Worm (Caenorhabditis elegans) whole organism, early embryonic: ENCODE measurements around the gene hrg-5.

ENCODE experiments used
- B0310.2 ChIP-seq: sonication (generic microtip); optimal IDR thresholded peaks from 2 replicates; lab custom pipeline; 2016; ENCODE audit warnings: mild to moderate bottlenecking, missing genetic modification characterization, missing compliant biosample characterization
- F13C5.2 ChIP-seq: sonication (generic microtip); optimal IDR thresholded peaks from 2 replicates; lab custom pipeline; 2017; ENCODE audit warnings: mild to moderate bottlenecking, missing genetic modification characterization, inconsistent platforms, missing compliant biosample characterization
- aly-1 ChIP-seq: sonication (generic microtip); optimal IDR thresholded peaks from 2 replicates; lab custom pipeline; 2016; ENCODE audit warnings: missing genetic modification characterization, missing compliant biosample characterization
- ama-1 ChIP-seq: fragments of 150-350 bp; optimal IDR thresholded peaks from 2 replicates; lab custom pipeline; 2014
- ceh-13 ChIP-seq: fragments of 200-800 bp; sonication (Bioruptor generic); optimal IDR thresholded peaks from 2 replicates; lab custom pipeline; 2018; ENCODE audit warnings: mild to moderate bottlenecking, missing genetic modification characterization, missing compliant biosample characterization
- ceh-36 ChIP-seq: sonication (generic microtip); optimal IDR thresholded peaks from 2 replicates; lab custom pipeline; 2016; ENCODE audit warnings: missing genetic modification characterization, inconsistent platforms, missing compliant biosample characterization
- ets-7 ChIP-seq: sonication (generic microtip); optimal IDR thresholded peaks from 2 replicates; lab custom pipeline; 2016; ENCODE audit warnings: missing genotype, missing genetic modification characterization, missing compliant biosample characterization
- flt-1 ChIP-seq: fragments of 200-800 bp; sonication (Bioruptor generic); IDR thresholded peaks from 2 replicates; pipeline ENCODE4 v1.3.6; 2022; ENCODE audit warnings: missing genetic modification characterization, missing compliant biosample characterization
- hmbx-1 ChIP-seq: sonication (generic microtip); optimal IDR thresholded peaks from 2 replicates; lab custom pipeline; 2016; ENCODE audit warnings: mild to moderate bottlenecking, missing genetic modification characterization, missing compliant biosample characterization
- hmg-4 ChIP-seq: fragments of 200-800 bp; sonication (Bioruptor generic); optimal IDR thresholded peaks from 2 replicates; lab custom pipeline; 2018; ENCODE audit warnings: mild to moderate bottlenecking, missing genetic modification characterization, missing compliant biosample characterization
- hnd-1 ChIP-seq: sonication (generic microtip); optimal IDR thresholded peaks from 2 replicates; lab custom pipeline; 2016; ENCODE audit warnings: missing genetic modification characterization, missing compliant biosample characterization
- pes-1 ChIP-seq: fragments of 200-800 bp; sonication (Bioruptor generic); IDR thresholded peaks from 2 replicates; pipeline ENCODE4 v1.3.6; 2022; ENCODE audit warnings: missing genetic modification reagents, missing genetic modification characterization, missing compliant biosample characterization
- scrt-1 ChIP-seq: fragments of 200-800 bp; sonication (Bioruptor generic); IDR thresholded peaks from 2 replicates; pipeline ENCODE4 v1.3.6; 2022; ENCODE audit warnings: missing genetic modification characterization, missing compliant biosample characterization
- sea-1 ChIP-seq: fragments of 200-800 bp; sonication (Bioruptor generic); conservative IDR thresholded peaks from 2 replicates; pipeline ENCODE4 v1.3.6; 2022; ENCODE audit warnings: missing genetic modification characterization, missing compliant biosample characterization
- tbx-11 ChIP-seq: fragments of 200-800 bp; sonication (Bioruptor generic); IDR thresholded peaks from 2 replicates; pipeline ENCODE4 v1.3.6; 2022; ENCODE audit warnings: missing genetic modification characterization, missing compliant biosample characterization
- tbx-37 ChIP-seq: fragments of 200-800 bp; sonication (Bioruptor generic); conservative IDR thresholded peaks from 2 replicates; pipeline ENCODE4 v1.3.6; 2022; ENCODE audit warnings: missing genetic modification reagents, missing genetic modification characterization, missing compliant biosample characterization
- tra-4 ChIP-seq: sonication (generic microtip); optimal IDR thresholded peaks from 2 replicates; lab custom pipeline; 2017; ENCODE audit warnings: missing genetic modification characterization, missing compliant biosample characterization

Gene hrg-5

DNA sequence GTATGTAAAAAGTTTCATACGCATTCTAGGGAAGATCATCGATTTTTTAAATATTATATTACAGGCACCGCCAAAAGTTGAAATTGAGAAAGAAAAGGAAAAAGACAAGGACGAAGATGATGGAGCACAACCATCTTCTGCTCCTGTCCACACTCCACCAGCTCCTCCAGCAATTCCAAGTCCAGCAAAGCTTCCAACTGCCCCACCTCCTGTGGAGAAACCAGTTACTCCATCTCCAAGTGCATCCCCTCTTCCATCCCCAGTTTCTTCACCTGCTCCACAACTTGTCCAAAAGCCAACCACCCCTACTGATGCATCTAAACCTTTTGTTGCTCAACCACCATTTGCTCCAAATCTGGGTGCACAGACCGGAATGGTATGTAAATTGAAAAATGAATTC lies 22.7 kb upstream of the hrg-5 start:
- TF ChIP-seq hmg-4 (GFP tag; lab: Kevin White, UChicago) (no peak), scrt-1 (no peak), B0310.2 (tag; lab: Kevin White, UChicago) (no peak), aly-1 (no peak), tbx-37 (GFP tag; lab: Robert Waterston, UW) (no peak), ceh-13 (GFP tag; lab: Kevin White, UChicago) (no peak), F13C5.2 (tag; lab: Kevin White, UChicago) (no peak), sea-1 (GFP tag; lab: Robert Waterston, UW) (no peak), pes-1 (no peak), ets-7 (no peak), ceh-36 (tag; lab: Kevin White, UChicago) (no peak), hnd-1 (no peak), hmbx-1 (tag; lab: Kevin White, UChicago) (no peak), flt-1 (GFP tag; lab: Robert Waterston, UW) (no peak)

DNA sequence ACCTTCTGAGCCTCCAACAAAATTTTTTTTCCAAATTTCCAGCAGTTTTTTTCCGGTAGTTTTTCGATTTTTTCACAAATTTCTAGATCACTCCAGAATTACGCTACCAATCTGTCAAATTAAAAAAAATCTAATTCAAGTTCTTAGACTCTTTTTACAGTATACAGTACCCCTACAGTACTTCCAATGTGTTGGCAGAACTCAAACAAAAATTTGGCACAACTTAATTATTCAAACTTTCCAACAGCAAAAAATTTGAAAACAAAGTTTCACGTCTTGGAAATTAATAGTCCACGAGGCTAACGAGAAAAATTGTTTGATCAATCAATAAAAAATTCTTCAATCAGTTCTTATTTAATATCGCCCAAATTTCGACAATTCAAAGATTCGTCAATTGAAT lies 20.6 kb upstream of the hrg-5 start, which contains the start of gene F36H1.3:
Gene F36H1.3, plus strand, starts transcription at position 323 of the 400 bp plus-strand sequence.
- no peak for TF ChIP-seq B0310.2 (tag; lab: Kevin White, UChicago)
- TF ChIP-seq ama-1 (lab: Kevin White, UChicago) = no peak
- TF ChIP-seq scrt-1 = no peak
- TF ChIP-seq F13C5.2 (tag; lab: Kevin White, UChicago) = no peak

DNA sequence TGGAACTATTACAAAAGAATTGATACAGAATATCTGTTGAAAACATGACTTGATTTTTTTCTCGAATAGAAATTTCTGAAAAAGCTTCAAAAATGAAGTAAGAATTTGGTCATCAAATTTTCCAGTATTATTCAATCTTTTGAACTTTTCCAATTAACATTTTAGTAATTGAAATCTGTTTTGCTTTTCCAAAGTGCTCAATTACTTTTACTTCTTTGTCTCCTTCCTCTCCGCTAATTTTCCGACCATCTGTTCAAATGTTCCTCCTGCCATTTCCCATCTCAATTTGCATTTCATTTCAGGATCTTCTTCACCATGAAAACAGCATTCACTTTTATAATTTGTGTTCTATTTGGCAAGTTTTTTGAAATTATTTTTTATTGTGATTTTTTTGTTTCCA lies 19.6 kb upstream of the hrg-5 start, which contains the start of gene F36H1.11:
Gene F36H1.11, plus strand, starts transcription at position 301 of the 400 bp plus-strand sequence.
- TF ChIP-seq scrt-1 = no peak
- no peak for TF ChIP-seq ceh-36 (tag; lab: Kevin White, UChicago)
- TF ChIP-seq tra-4 = no peak
- TF ChIP-seq ets-7 = no peak
- TF ChIP-seq ama-1 (lab: Kevin White, UChicago) = no peak
- no peak for TF ChIP-seq hmg-4 (GFP tag; lab: Kevin White, UChicago)
- no peak for TF ChIP-seq F13C5.2 (tag; lab: Kevin White, UChicago)
- TF ChIP-seq sea-1 (GFP tag; lab: Robert Waterston, UW) = no peak
- no peak for TF ChIP-seq B0310.2 (tag; lab: Kevin White, UChicago)
- no peak for TF ChIP-seq pes-1
- TF ChIP-seq flt-1 (GFP tag; lab: Robert Waterston, UW) = no peak

ce11 chrIV:11044377-11044776 lies 15.1 kb upstream of the hrg-5 start:
- no peak for TF ChIP-seq scrt-1
- no peak for TF ChIP-seq ama-1 (lab: Kevin White, UChicago)
- no peak for TF ChIP-seq tra-4
- TF ChIP-seq tbx-37 (GFP tag; lab: Robert Waterston, UW) = no peak
- no peak for TF ChIP-seq pes-1
- no peak for TF ChIP-seq B0310.2 (tag; lab: Kevin White, UChicago)
- TF ChIP-seq ets-7 = no peak
- no peak for TF ChIP-seq hmbx-1 (tag; lab: Kevin White, UChicago)
- TF ChIP-seq ceh-13 (GFP tag; lab: Kevin White, UChicago) = no peak

- TF ChIP-seq pes-1 (no peak), aly-1 (no peak), sea-1 (GFP tag; lab: Robert Waterston, UW) (no peak), flt-1 (GFP tag; lab: Robert Waterston, UW) (no peak), scrt-1 (no peak), tbx-11 (GFP tag; lab: Robert Waterston, UW) (no peak), ama-1 (lab: Kevin White, UChicago) (no peak), B0310.2 (tag; lab: Kevin White, UChicago) (no peak), ets-7 (no peak), ceh-13 (GFP tag; lab: Kevin White, UChicago) (no peak), ceh-36 (tag; lab: Kevin White, UChicago) (no peak), hnd-1 (no peak), tra-4 (no peak), tbx-37 (GFP tag; lab: Robert Waterston, UW) (no peak), hmbx-1 (tag; lab: Kevin White, UChicago) (no peak), hmg-4 (GFP tag; lab: Kevin White, UChicago) (no peak), F13C5.2 (tag; lab: Kevin White, UChicago) (no peak)
Observed at ce11 chrIV:11038665-11039064, 9.4 kb upstream of the hrg-5 start.

ce11 chrIV:11038618-11038664 lies 9.2 kb upstream of the hrg-5 start, which contains the start of gene kdin-1:
kdin-1 (plus strand) TSS chrIV:11038655.
- TF ChIP-seq flt-1 (GFP tag; lab: Robert Waterston, UW) (no peak), F13C5.2 (tag; lab: Kevin White, UChicago) (no peak), hnd-1 (no peak), tbx-37 (GFP tag; lab: Robert Waterston, UW) (no peak), aly-1 (no peak), ets-7 (no peak), sea-1 (GFP tag; lab: Robert Waterston, UW) (no peak), ceh-36 (tag; lab: Kevin White, UChicago) (no peak), scrt-1 (no peak), ama-1 (lab: Kevin White, UChicago) (no peak)

DNA sequence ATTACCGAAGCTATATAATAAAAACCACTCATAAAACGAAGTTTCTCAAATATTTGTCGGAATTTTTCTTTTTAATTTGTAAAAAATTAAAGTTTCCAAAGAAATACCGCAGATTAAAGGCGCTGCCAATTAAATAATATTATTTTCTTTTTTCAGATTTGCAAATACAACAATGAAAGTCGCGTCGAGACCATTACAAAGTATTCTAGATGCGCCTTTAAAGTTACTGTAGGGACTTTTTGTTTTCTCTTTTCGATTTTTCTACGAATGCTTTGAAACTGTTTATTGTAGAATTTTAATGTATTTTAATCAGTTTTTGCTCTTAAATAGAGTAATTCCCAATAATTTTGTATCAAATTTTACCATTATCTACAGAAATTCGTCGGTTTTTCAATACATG lies 9.0 kb upstream of the hrg-5 start:
- TF ChIP-seq ceh-13 (GFP tag; lab: Kevin White, UChicago) = no peak
- TF ChIP-seq flt-1 (GFP tag; lab: Robert Waterston, UW) = no peak
- TF ChIP-seq tra-4 = no peak
- TF ChIP-seq hmbx-1 (tag; lab: Kevin White, UChicago) = no peak
- TF ChIP-seq scrt-1 = no peak
- no peak for TF ChIP-seq hmg-4 (GFP tag; lab: Kevin White, UChicago)
- no peak for TF ChIP-seq F13C5.2 (tag; lab: Kevin White, UChicago)

DNA sequence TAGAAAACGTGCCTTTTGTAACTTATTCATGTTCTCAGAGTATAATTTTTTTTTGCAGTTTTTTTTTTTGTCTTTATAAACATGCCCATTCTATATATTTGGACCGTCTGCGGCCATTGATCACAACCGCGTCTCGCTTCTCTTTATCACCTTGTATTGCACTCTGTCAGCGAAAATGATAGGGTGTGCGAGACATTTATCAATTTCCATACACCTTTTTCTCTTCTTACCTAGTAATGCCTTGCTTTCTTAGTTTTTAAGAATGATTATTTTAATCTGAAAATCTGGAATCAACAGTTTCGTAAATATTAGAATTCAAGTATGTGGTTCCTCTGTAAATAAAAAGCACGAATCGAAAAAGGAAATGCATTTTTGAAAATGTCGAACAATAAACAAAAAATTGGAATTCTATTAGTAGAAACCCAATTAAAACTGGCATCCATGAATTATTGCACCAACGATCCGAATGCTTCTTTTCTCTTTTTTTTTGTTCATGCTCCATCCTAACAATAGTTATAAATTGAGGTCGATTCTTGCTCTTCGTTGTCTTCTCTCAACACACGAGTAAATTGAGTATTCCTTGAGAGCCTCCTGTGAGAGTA lies 8.0 kb upstream of the hrg-5 start:
- no peak for TF ChIP-seq ama-1 (lab: Kevin White, UChicago)
- no peak for TF ChIP-seq tbx-37 (GFP tag; lab: Robert Waterston, UW)
- no peak for TF ChIP-seq F13C5.2 (tag; lab: Kevin White, UChicago)
- no peak for TF ChIP-seq ceh-13 (GFP tag; lab: Kevin White, UChicago)
- TF ChIP-seq hmbx-1 (tag; lab: Kevin White, UChicago) = no peak
- no peak for TF ChIP-seq ceh-36 (tag; lab: Kevin White, UChicago)
- no peak for TF ChIP-seq pes-1
- TF ChIP-seq aly-1 = no peak
- TF ChIP-seq flt-1 (GFP tag; lab: Robert Waterston, UW) = no peak
- TF ChIP-seq scrt-1 = no peak
- no peak for TF ChIP-seq hmg-4 (GFP tag; lab: Kevin White, UChicago)
- TF ChIP-seq hnd-1 = no peak
- TF ChIP-seq ets-7 = no peak
- no peak for TF ChIP-seq tbx-11 (GFP tag; lab: Robert Waterston, UW)
- no peak for TF ChIP-seq tra-4
- no peak for TF ChIP-seq B0310.2 (tag; lab: Kevin White, UChicago)
- TF ChIP-seq sea-1 (GFP tag; lab: Robert Waterston, UW) = no peak
